Fruit fly (Drosophila melanogaster) whole organism, embryonic: ENCODE measurements around the gene CG1983.

Experiments used
- CG10267 ChIP-seq: fragments of 200-800 bp; sonication (Bioruptor generic); optimal IDR thresholded peaks from 2 replicates; lab custom pipeline; 2018; ENCODE audit warnings: missing biosample characterization, mild to moderate bottlenecking, missing genetic modification characterization, moderate library complexity
- CG12104 ChIP-seq: fragments of 200-800 bp; sonication (Bioruptor generic); optimal IDR thresholded peaks from 3 replicates; lab custom pipeline; 2016; ENCODE audit warnings: missing biosample characterization, missing genetic modification characterization
- CG1233 ChIP-seq: fragments of 200-800 bp; sonication (Bioruptor generic); optimal IDR thresholded peaks from 4 replicates; lab custom pipeline; 2018; ENCODE audit warnings: missing biosample characterization, mild to moderate bottlenecking, missing genetic modification characterization
- Dp ChIP-seq: fragments of 200-800 bp; sonication (Bioruptor generic); optimal IDR thresholded peaks from 2 replicates; lab custom pipeline; 2018; ENCODE audit warnings: missing biosample characterization, mild to moderate bottlenecking, missing genetic modification characterization, moderate library complexity
- H15 ChIP-seq: fragments of 200-800 bp; sonication (Bioruptor generic); IDR thresholded peaks from 3 replicates; pipeline ENCODE4 v1.3.6; 2022; ENCODE audit warnings: missing biosample characterization, missing genetic modification characterization
- Nf-YC ChIP-seq: fragments of 200-800 bp; optimal IDR thresholded peaks from 3 replicates; lab custom pipeline; 2019; ENCODE audit warnings: missing biosample characterization, mild to moderate bottlenecking, missing genetic modification characterization, moderate library complexity
- Oaz ChIP-seq: fragments of 200-800 bp; sonication (Bioruptor generic); IDR thresholded peaks from 2 replicates; pipeline ENCODE4 v1.3.6; 2022; ENCODE audit warnings: missing biosample characterization, missing genetic modification characterization
- PHDP ChIP-seq: fragments of 200-800 bp; sonication (Bioruptor generic); optimal IDR thresholded peaks from 3 replicates; lab custom pipeline; 2018; ENCODE audit warnings: missing biosample characterization, mild to moderate bottlenecking, missing genetic modification characterization, moderate library complexity
- ase ChIP-seq: fragments of 200-800 bp; sonication (Bioruptor generic); IDR thresholded peaks from 3 replicates; pipeline ENCODE4 v1.3.6; 2022; ENCODE audit warnings: missing biosample characterization, missing genetic modification characterization
- pum ChIP-seq: fragments of 200-800 bp; sonication (Bioruptor generic); optimal IDR thresholded peaks from 2 replicates; lab custom pipeline; 2016; ENCODE audit warnings: missing biosample characterization, missing genetic modification characterization
- schlank ChIP-seq: fragments of 200-800 bp; sonication (Bioruptor generic); optimal IDR thresholded peaks from 2 replicates; lab custom pipeline; 2018; ENCODE audit warnings: missing biosample characterization, mild to moderate bottlenecking, missing genetic modification characterization
- sna ChIP-seq: fragments of 200-800 bp; sonication (Bioruptor generic); IDR thresholded peaks from 2 replicates; pipeline ENCODE4 v1.3.6; 2022; ENCODE audit warnings: missing biosample characterization, missing genetic modification characterization; ENCODE audit not compliant: partially characterized antibody
- wor ChIP-seq: fragments of 200-800 bp; sonication (Bioruptor generic); IDR thresholded peaks from 2 replicates; pipeline ENCODE4 v1.3.6; 2022; ENCODE audit warnings: missing biosample characterization, missing genetic modification characterization

dm6 chr3R:30129019-30129418 lies 48.5 kb downstream of the CG1983 start, which contains the start of gene Ppi1:
- TF ChIP-seq schlank (tag; lab: Kevin White, UChicago) = no peak
- TF ChIP-seq Oaz = no peak
- no peak for TF ChIP-seq PHDP (tag; lab: Kevin White, UChicago)
- TF ChIP-seq pum (GFP tag; lab: Kevin White, UChicago) = no peak
- TF ChIP-seq ase (GFP tag; lab: Robert Waterston, UW) = no peak
- no peak for TF ChIP-seq sna (GFP tag; lab: Robert Waterston, UW)
- no peak for TF ChIP-seq CG10267 (tag; lab: Kevin White, UChicago)
- TF ChIP-seq Nf-YC (tag; lab: Kevin White, UChicago) = no peak
- no peak for TF ChIP-seq H15 (GFP tag; lab: Robert Waterston, UW)
- no peak for TF ChIP-seq Dp (GFP tag; lab: Kevin White, UChicago)
- TF ChIP-seq wor = no peak
- no peak for TF ChIP-seq CG12104
- no peak for TF ChIP-seq CG1233 (GFP tag; lab: Kevin White, UChicago)
